Worm (Caenorhabditis elegans) whole organism, L4 larva: ENCODE measurements around the gene egl-10.

ENCODE experiments used
- aly-2 ChIP-seq: sonication (generic microtip); optimal IDR thresholded peaks from 2 replicates; lab custom pipeline; 2018; ENCODE audit warnings: missing biosample characterization, missing genetic modification characterization
- dmd-9 ChIP-seq: fragments of 200-800 bp; sonication (Bioruptor generic); IDR thresholded peaks from 2 replicates; pipeline ENCODE4 v1.3.6; 2022; ENCODE audit warnings: missing genetic modification reagents, missing genetic modification characterization, missing compliant biosample characterization
- dpl-1 ChIP-seq: fragments of 150-350 bp; optimal IDR thresholded peaks from 2 replicates; lab custom pipeline; 2014; ENCODE audit warnings: missing biosample characterization, missing genetic modification reagents, missing genetic modification characterization
- egl-27 ChIP-seq: sonication (generic microtip); optimal IDR thresholded peaks from 3 replicates; lab custom pipeline; 2017; ENCODE audit warnings: missing biosample characterization, missing genetic modification reagents, missing genetic modification characterization
- lin-1 ChIP-seq: fragments of 200-800 bp; sonication (Bioruptor generic); IDR thresholded peaks from 2 replicates; pipeline ENCODE4 v1.3.6; 2022; ENCODE audit warnings: missing genetic modification reagents, missing genetic modification characterization, missing compliant biosample characterization
- nhr-76 ChIP-seq: fragments of 150-350 bp; optimal IDR thresholded peaks from 2 replicates; lab custom pipeline; 2014; ENCODE audit warnings: missing biosample characterization, missing genetic modification characterization
- unc-62 ChIP-seq, 3 experiments: fragments of 150-350 bp in 1 of 3; sonication (generic microtip); optimal IDR thresholded peaks in 2 of 3; peaks in 1 of 3; 1 replicate in 1 of 3; 2 replicates in 2 of 3; lab custom pipeline; 2014 to 2017; ENCODE audit warnings: missing biosample characterization in 3 of 3, missing genetic modification characterization in 3 of 3, missing genetic modification reagents in 3 of 3, missing genotype in 1 of 3
- ztf-11 ChIP-seq: fragments of 150-350 bp; optimal IDR thresholded peaks from 2 replicates; lab custom pipeline; 2014; ENCODE audit warnings: missing biosample characterization, missing genetic modification characterization

- no peak for TF ChIP-seq dpl-1
- TF ChIP-seq unc-62 (GFP tag; optimal IDR thresholded peaks at IDR 0.05 in 1 of 2; lab: Kevin White, UChicago), result peak in 1 of 2 experiments; percentile 65
- no peak for TF ChIP-seq unc-62 (tag; optimal IDR thresholded peaks at IDR 0.05; lab: Kevin White, UChicago)
- no peak for TF ChIP-seq aly-2 (tag; lab: Kevin White, UChicago)
- no peak for TF ChIP-seq egl-27 (tag; lab: Kevin White, UChicago)
- no peak for TF ChIP-seq lin-1 (GFP tag; lab: Robert Waterston, UW)
- TF ChIP-seq dmd-9, result no peak
- TF ChIP-seq nhr-76 (tag; lab: Kevin White, UChicago), result no peak
- TF ChIP-seq ztf-11 (tag; lab: Kevin White, UChicago), result no peak
Measured at ce11 chrV:12477139-12477538, 14.3 kb upstream of the egl-10 start.
